Worm (Caenorhabditis elegans) whole organism, dauer: ENCODE data around the gene Y66D12A.11.

ENCODE experiments used
- unc-62 ChIP-seq: sonication (generic microtip); optimal IDR thresholded peaks from 2 replicates; lab custom pipeline; 2017; ENCODE audit warnings: missing biosample characterization, missing genetic modification reagents, missing genetic modification characterization

The Y66D12A.11 gene

ce11 chrIII:11563417-11563949, at the start of gene Y66D12A.11:
Gene Y66D12A.11, plus strand, starts transcription at chrIII:11563467.
- no peak for TF ChIP-seq unc-62

- no peak for TF ChIP-seq unc-62
Measured at ce11 chrIII:11523504-11524025, 39.7 kb upstream of the Y66D12A.11 start, which contains the start of the genes Y66D12A.16 and such-1. Gene Y66D12A.16, plus strand, starts transcription at chrIII:11523554. Gene such-1, minus strand, starts transcription at chrIII:11523759.

- no peak for TF ChIP-seq unc-62
Measured at ce11 chrIII:11524073-11524472, 39.2 kb upstream of the Y66D12A.11 start.

- no peak for TF ChIP-seq unc-62
Measured at ce11 chrIII:11526396-11526795, 36.9 kb upstream of the Y66D12A.11 start, which contains the start of gene xpb-1. Gene xpb-1, plus strand, starts transcription at chrIII:11526657.

- TF ChIP-seq unc-62, result no peak
Measured at ce11 chrIII:11534624-11535079, 28.6 kb upstream of the Y66D12A.11 start, which contains the start of gene nrps-1. Gene nrps-1, plus strand, starts transcription at chrIII:11534674.

ce11 chrIII:11535453-11535852, 27.8 kb upstream of the Y66D12A.11 start:
- no peak for TF ChIP-seq unc-62

ce11 chrIII:11544947-11545346, 18.3 kb upstream of the Y66D12A.11 start:
- no peak for TF ChIP-seq unc-62

- no peak for TF ChIP-seq unc-62
Measured at ce11 chrIII:11548070-11548469, 15.2 kb upstream of the Y66D12A.11 start, which contains the start of gene Y66D12A.13. Gene Y66D12A.13, plus strand, starts transcription at chrIII:11548370.

- TF ChIP-seq unc-62, result no peak
Measured at ce11 chrIII:11554701-11555111, 8.6 kb upstream of the Y66D12A.11 start.

ce11 chrIII:11556860-11557259, 6.4 kb upstream of the Y66D12A.11 start:
- TF ChIP-seq unc-62, result no peak

ce11 chrIII:11558251-11558650, 5.0 kb upstream of the Y66D12A.11 start:
- no peak for TF ChIP-seq unc-62

ce11 chrIII:11559677-11560076, 3.6 kb upstream of the Y66D12A.11 start:
- no peak for TF ChIP-seq unc-62

ce11 chrIII:11560504-11561202, 2.6 kb upstream of the Y66D12A.11 start, which contains the start of gene ztf-29:
Gene ztf-29, plus strand, starts transcription at chrIII:11561152.
- no peak for TF ChIP-seq unc-62

- no peak for TF ChIP-seq unc-62
Measured at ce11 chrIII:11561597-11561996, 1.7 kb upstream of the Y66D12A.11 start.

ce11 chrIII:11565602-11566001, 2.3 kb downstream of the Y66D12A.11 start, which contains the start of gene Y66D12A.10:
Gene Y66D12A.10, plus strand, starts transcription at chrIII:11565874.
- TF ChIP-seq unc-62, result no peak

ce11 chrIII:11567837-11568236, 4.6 kb downstream of the Y66D12A.11 start, which contains the start of gene psme-3:
Gene psme-3, plus strand, starts transcription at chrIII:11568137.
- TF ChIP-seq unc-62, result no peak

- no peak for TF ChIP-seq unc-62
Measured at ce11 chrIII:11573921-11574320, 10.7 kb downstream of the Y66D12A.11 start, which contains the start of gene Y66D12A.8. Gene Y66D12A.8, plus strand, starts transcription at chrIII:11574221.
